Fruit fly (Drosophila melanogaster) whole organism, embryonic: Measurements from ENCODE around the gene RhoGAPp190.
A peak's percentile ranks its signal among the peaks of the same experiment; 100 is the strongest.

Source experiments
- ATbp ChIP-seq: fragments of 200-800 bp; sonication (Bioruptor generic); optimal IDR thresholded peaks from 2 replicates; lab custom pipeline; 2017; ENCODE audit warnings: missing biosample characterization, mild to moderate bottlenecking, missing genetic modification characterization, missing genetic modification reagents
- CG10979 ChIP-seq: fragments of 200-800 bp; sonication (Bioruptor generic); optimal IDR thresholded peaks from 2 replicates; lab custom pipeline; 2018; ENCODE audit warnings: missing biosample characterization, mild to moderate bottlenecking, missing genetic modification characterization, moderate library complexity
- CG11085 ChIP-seq: fragments of 200-800 bp; sonication (Bioruptor generic); IDR thresholded peaks from 2 replicates; pipeline ENCODE4 v1.3.6; 2022; ENCODE audit warnings: missing biosample characterization, missing genetic modification characterization
- CG11696 ChIP-seq: fragments of 200-800 bp; sonication (Bioruptor generic); IDR thresholded peaks from 2 replicates; pipeline ENCODE4 v1.3.6; 2022; ENCODE audit warnings: missing biosample characterization, missing genetic modification characterization
- CG12104 ChIP-seq: fragments of 200-800 bp; sonication (Bioruptor generic); optimal IDR thresholded peaks from 3 replicates; lab custom pipeline; 2016; ENCODE audit warnings: missing biosample characterization, missing genetic modification characterization
- CG14667 ChIP-seq: fragments of 200-800 bp; sonication (Bioruptor generic); IDR thresholded peaks from 2 replicates; pipeline ENCODE4 v1.3.6; 2022; ENCODE audit warnings: missing biosample characterization, missing genetic modification characterization
- CG15269 ChIP-seq: fragments of 200-800 bp; sonication (Bioruptor generic); optimal IDR thresholded peaks from 2 replicates; lab custom pipeline; 2018; ENCODE audit warnings: missing biosample characterization, mild to moderate bottlenecking, missing genetic modification characterization, moderate library complexity
- CG17385 ChIP-seq: fragments of 200-800 bp; sonication (Bioruptor generic); optimal IDR thresholded peaks from 3 replicates; lab custom pipeline; 2018; ENCODE audit warnings: missing biosample characterization, mild to moderate bottlenecking, missing genetic modification characterization
- CG2712 ChIP-seq: fragments of 200-800 bp; optimal IDR thresholded peaks from 3 replicates; lab custom pipeline; 2019; ENCODE audit warnings: missing biosample characterization, mild to moderate bottlenecking, missing genetic modification characterization, moderate library complexity
- CG3407 ChIP-seq: fragments of 200-800 bp; sonication (Bioruptor generic); optimal IDR thresholded peaks from 2 replicates; lab custom pipeline; 2018; ENCODE audit warnings: missing biosample characterization, mild to moderate bottlenecking, missing genetic modification characterization
- CG7556 ChIP-seq: fragments of 200-800 bp; sonication (Bioruptor generic); optimal IDR thresholded peaks from 2 replicates; lab custom pipeline; 2017; ENCODE audit warnings: missing biosample characterization, mild to moderate bottlenecking, missing genetic modification characterization
- CG8089 ChIP-seq: fragments of 200-800 bp; sonication (Bioruptor generic); optimal IDR thresholded peaks from 3 replicates; lab custom pipeline; 2016; ENCODE audit warnings: missing biosample characterization, missing genetic modification characterization
- CG8478 ChIP-seq: fragments of >200 bp; optimal IDR thresholded peaks from 2 replicates; lab custom pipeline; 2018
- CG9609 ChIP-seq: fragments of 200-800 bp; sonication (Bioruptor generic); optimal IDR thresholded peaks from 3 replicates; lab custom pipeline; 2016; ENCODE audit warnings: missing biosample characterization, missing genetic modification characterization
- CG9817 ChIP-seq: fragments of 200-800 bp; sonication (Bioruptor generic); optimal IDR thresholded peaks from 2 replicates; lab custom pipeline; 2018; ENCODE audit warnings: missing biosample characterization, mild to moderate bottlenecking, missing genetic modification characterization, moderate library complexity
- CG9932 ChIP-seq: fragments of 200-800 bp; sonication (Bioruptor generic); IDR thresholded peaks from 2 replicates; pipeline ENCODE4 v1.3.6; 2022; ENCODE audit warnings: missing biosample characterization, missing genetic modification characterization
- Dfd ChIP-seq, 2 experiments: fragments of >200 bp; optimal IDR thresholded peaks; 2 replicates each; lab custom pipeline; 2017; ENCODE audit warnings: missing biosample characterization in 2 of 2, missing genetic modification characterization in 2 of 2
- Dip3 ChIP-seq: fragments of 200-800 bp; sonication (Bioruptor generic); optimal IDR thresholded peaks from 3 replicates; lab custom pipeline; 2016; ENCODE audit warnings: missing biosample characterization, missing genetic modification characterization
- E2f2 ChIP-seq: fragments of 200-800 bp; sonication (Bioruptor generic); IDR thresholded peaks from 2 replicates; pipeline ENCODE4 v1.3.6; 2022; ENCODE audit warnings: missing biosample characterization, missing genetic modification characterization
- ERR ChIP-seq: fragments of 200-800 bp; sonication (Bioruptor generic); optimal IDR thresholded peaks from 2 replicates; lab custom pipeline; 2016; ENCODE audit warnings: missing biosample characterization, missing genetic modification characterization
- GATAe ChIP-seq: fragments of 200-800 bp; sonication (Bioruptor generic); conservative IDR thresholded peaks from 2 replicates; pipeline ENCODE4 v1.3.6; 2022; ENCODE audit warnings: missing biosample characterization, missing genetic modification characterization
- Optix ChIP-seq: fragments of 200-800 bp; sonication (Bioruptor generic); IDR thresholded peaks from 3 replicates; pipeline ENCODE4 v1.3.6; 2022; ENCODE audit warnings: missing biosample characterization, missing genetic modification characterization
- Stat92E ChIP-seq, 3 experiments: fragments of >200 bp in 2 of 3; fragments of 200-800 bp in 1 of 3; sonication (Bioruptor generic) in 1 of 3; optimal IDR thresholded peaks; 2 replicates each; lab custom pipeline; 2017 to 2019; ENCODE audit warnings: missing biosample characterization in 3 of 3, missing genetic modification characterization in 3 of 3, mild to moderate bottlenecking in 1 of 3, moderate library complexity in 1 of 3
- ash1 ChIP-seq: fragments of 200-800 bp; sonication (Bioruptor generic); optimal IDR thresholded peaks from 2 replicates; lab custom pipeline; 2018; ENCODE audit warnings: missing biosample characterization, mild to moderate bottlenecking, missing genetic modification characterization
- corto ChIP-seq: fragments of 200-800 bp; sonication (Bioruptor generic); optimal IDR thresholded peaks from 2 replicates; lab custom pipeline; 2016; ENCODE audit warnings: missing biosample characterization, mild to moderate bottlenecking, missing genetic modification characterization, moderate library complexity
- crc ChIP-seq: fragments of 200-800 bp; sonication (Bioruptor generic); optimal IDR thresholded peaks from 2 replicates; lab custom pipeline; 2016; ENCODE audit warnings: missing biosample characterization, missing genetic modification characterization
- cwo ChIP-seq: fragments of 200-800 bp; sonication (Bioruptor generic); optimal IDR thresholded peaks from 3 replicates; lab custom pipeline; 2017; ENCODE audit warnings: missing biosample characterization, missing genetic modification characterization, mild to moderate bottlenecking, moderate library complexity, missing genetic modification reagents
- dm ChIP-seq: fragments of 200-800 bp; sonication (Bioruptor generic); optimal IDR thresholded peaks from 3 replicates; lab custom pipeline; 2016; ENCODE audit warnings: missing biosample characterization, missing genetic modification characterization
- fru ChIP-seq: fragments of >200 bp; optimal IDR thresholded peaks from 2 replicates; lab custom pipeline; 2017
- gfzf ChIP-seq: fragments of 200-800 bp; sonication (Bioruptor generic); optimal IDR thresholded peaks from 2 replicates; lab custom pipeline; 2016; ENCODE audit warnings: missing biosample characterization, mild to moderate bottlenecking, missing genetic modification characterization, moderate library complexity
- kni ChIP-seq: fragments of 200-800 bp; sonication (Bioruptor generic); optimal IDR thresholded peaks from 3 replicates; lab custom pipeline; 2017; ENCODE audit warnings: mild to moderate bottlenecking, missing biosample characterization, missing genetic modification reagents, missing genetic modification characterization
- luna ChIP-seq: fragments of 200-800 bp; sonication (Bioruptor generic); optimal IDR thresholded peaks from 2 replicates; lab custom pipeline; 2016; ENCODE audit warnings: missing biosample characterization, missing genetic modification characterization
- mam ChIP-seq: fragments of 200-800 bp; sonication (Bioruptor generic); optimal IDR thresholded peaks from 3 replicates; lab custom pipeline; 2016; ENCODE audit warnings: missing biosample characterization, missing genetic modification characterization
- onecut ChIP-seq: fragments of 200-800 bp; sonication (Bioruptor generic); IDR thresholded peaks from 2 replicates; pipeline ENCODE4 v1.3.6; 2022; ENCODE audit warnings: missing biosample characterization, missing genetic modification characterization
- p53 ChIP-seq: fragments of 200-800 bp; sonication (Bioruptor generic); optimal IDR thresholded peaks from 2 replicates; lab custom pipeline; 2016; ENCODE audit warnings: missing biosample characterization, missing genetic modification characterization
- pan ChIP-seq, 4 experiments: fragments of >200 bp in 3 of 4; fragments of 200-800 bp in 1 of 4; sonication (Bioruptor generic) in 1 of 4; optimal IDR thresholded peaks in 3 of 4; IDR thresholded peaks in 1 of 4; 2 replicates each; pipeline versions ENCODE4 v1.3.6 to Lab custom; 2017 to 2022; ENCODE audit warnings: missing biosample characterization in 2 of 4, missing genetic modification characterization in 2 of 4, mixed read lengths in 1 of 4
- prd ChIP-seq, 3 experiments: fragments of >200 bp in 2 of 3; fragments of 200-800 bp in 1 of 3; sonication (Bioruptor generic) in 1 of 3; optimal IDR thresholded peaks in 2 of 3; IDR thresholded peaks in 1 of 3; 2 replicates in 2 of 3; 3 replicates in 1 of 3; pipeline versions ENCODE4 v1.3.6 to Lab custom; 2017 to 2022; ENCODE audit warnings: missing biosample characterization in 1 of 3, missing genetic modification characterization in 1 of 3
- pzg ChIP-seq: fragments of 200-800 bp; sonication (Bioruptor generic); optimal IDR thresholded peaks from 3 replicates; lab custom pipeline; 2018; ENCODE audit warnings: missing biosample characterization, mild to moderate bottlenecking, missing genetic modification characterization, moderate library complexity
- rib ChIP-seq: fragments of 200-800 bp; sonication (Bioruptor generic); IDR thresholded peaks from 2 replicates; pipeline ENCODE4 v1.3.6; 2022; ENCODE audit warnings: missing biosample characterization, missing genetic modification characterization
- row ChIP-seq: fragments of 200-800 bp; sonication (Bioruptor generic); IDR thresholded peaks from 3 replicates; pipeline ENCODE4 v1.3.6; 2022; ENCODE audit warnings: missing biosample characterization, missing genetic modification characterization
- salm ChIP-seq: fragments of 200-800 bp; sonication (Bioruptor generic); optimal IDR thresholded peaks from 2 replicates; lab custom pipeline; 2018; ENCODE audit warnings: missing biosample characterization, mild to moderate bottlenecking, missing genetic modification characterization
- scrt ChIP-seq: fragments of 200-800 bp; sonication (Bioruptor generic); optimal IDR thresholded peaks from 2 replicates; lab custom pipeline; 2018; ENCODE audit warnings: missing biosample characterization, mild to moderate bottlenecking, missing genetic modification characterization, moderate library complexity
- sisA ChIP-seq: fragments of 200-800 bp; sonication (Bioruptor generic); IDR thresholded peaks from 2 replicates; pipeline ENCODE4 v1.3.6; 2022; ENCODE audit warnings: missing biosample characterization, missing genetic modification characterization
- slbo ChIP-seq: fragments of 200-800 bp; sonication (Bioruptor generic); IDR thresholded peaks from 2 replicates; pipeline ENCODE4 v1.3.6; 2022; ENCODE audit warnings: missing biosample characterization, missing genetic modification characterization
- trem ChIP-seq: fragments of 200-800 bp; optimal IDR thresholded peaks from 3 replicates; lab custom pipeline; 2019; ENCODE audit warnings: missing biosample characterization, mild to moderate bottlenecking, missing genetic modification characterization, moderate library complexity
- tup ChIP-seq: fragments of 200-800 bp; sonication (Bioruptor generic); optimal IDR thresholded peaks from 2 replicates; lab custom pipeline; 2016; ENCODE audit warnings: missing biosample characterization, mild to moderate bottlenecking, missing genetic modification characterization, moderate library complexity
- wor ChIP-seq: fragments of 200-800 bp; sonication (Bioruptor generic); IDR thresholded peaks from 2 replicates; pipeline ENCODE4 v1.3.6; 2022; ENCODE audit warnings: missing biosample characterization, missing genetic modification characterization
- yki ChIP-seq: fragments of >200 bp; optimal IDR thresholded peaks from 3 replicates; lab custom pipeline; 2018
- zen2 ChIP-seq: fragments of 200-800 bp; sonication (Bioruptor generic); IDR thresholded peaks from 3 replicates; pipeline ENCODE4 v1.3.6; 2022; ENCODE audit warnings: missing biosample characterization, missing genetic modification characterization; ENCODE audit not compliant: partially characterized antibody

The RhoGAPp190 gene

DNA sequence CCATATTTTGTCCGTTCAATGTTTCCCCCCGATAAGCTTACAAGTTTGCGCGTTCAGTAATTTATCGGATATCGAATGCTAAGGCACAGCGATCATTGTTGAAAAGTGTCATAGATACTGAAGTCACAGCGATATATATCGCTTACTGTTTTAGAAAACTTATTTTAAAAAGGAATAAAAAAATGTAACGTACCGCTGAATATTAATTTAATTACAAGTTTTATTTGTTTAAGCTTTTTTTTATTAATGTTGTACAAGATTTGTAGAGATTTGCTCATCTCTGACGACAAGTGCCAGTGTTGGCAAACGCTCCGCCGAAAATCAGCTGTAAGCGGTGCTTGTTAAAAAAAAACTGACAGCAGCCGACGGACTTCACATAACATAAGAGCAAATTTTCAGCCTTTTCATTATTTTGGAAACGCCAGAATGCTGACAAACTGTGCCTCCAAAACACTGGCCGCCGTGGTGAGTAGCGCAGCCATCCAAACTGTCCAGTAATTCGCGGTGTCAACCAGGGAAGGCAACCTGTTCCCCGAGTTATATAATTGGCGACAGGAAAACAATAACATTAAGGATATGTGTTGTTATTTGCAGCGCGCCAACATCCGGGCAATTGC is 20.3 kb downstream of the RhoGAPp190 start, which contains the start of the genes corolla and ND-24 (continued):
- peak; percentile 67 for TF ChIP-seq CG3407 (GFP tag; lab: Kevin White, UChicago)
- TF ChIP-seq CG9817 (tag; lab: Kevin White, UChicago), result peak; percentile 73
- TF ChIP-seq tup (GFP tag; lab: Kevin White, UChicago), result peak; percentile 76
- TF ChIP-seq fru (lab: Kevin White, UChicago), result no peak
- peak; percentile 74 for TF ChIP-seq CG12104 (GFP tag; lab: Kevin White, UChicago)
- peak; percentile 88 for TF ChIP-seq CG14667 (GFP tag; lab: Robert Waterston, UW)
- TF ChIP-seq CG17385 (GFP tag; lab: Kevin White, UChicago), result peak; percentile 75
- TF ChIP-seq row (GFP tag; lab: Robert Waterston, UW), result peak; percentile 94
- peak; percentile 45 for TF ChIP-seq gfzf (GFP tag; lab: Kevin White, UChicago)
- no peak for TF ChIP-seq prd (optimal IDR thresholded peaks at IDR 0.05; lab: Kevin White, UChicago)
- peak; percentile 93 for TF ChIP-seq prd (GFP tag; IDR thresholded peaks at IDR 0.05; lab: Robert Waterston, UW)
- no peak for TF ChIP-seq Dfd (GFP tag; optimal IDR thresholded peaks at IDR 0.05; lab: Kevin White, UChicago)
- peak; percentile 95 for TF ChIP-seq slbo (GFP tag; lab: Robert Waterston, UW)
- no peak for TF ChIP-seq corto (GFP tag; lab: Kevin White, UChicago)
- no peak; the same call in 1 of the 2 replicates for TF ChIP-seq GATAe (GFP tag; lab: Robert Waterston, UW)
- no peak for TF ChIP-seq kni (GFP tag; lab: Kevin White, UChicago)
- no peak; the same call in 2 of the 3 replicates for TF ChIP-seq zen2 (GFP tag; lab: Robert Waterston, UW)
- peak; percentile 48 for TF ChIP-seq ERR (GFP tag; lab: Kevin White, UChicago)
- TF ChIP-seq CG15269, result peak; percentile 78
- TF ChIP-seq onecut, result peak; percentile 40; the same call in 1 of the 2 replicates
- TF ChIP-seq Optix (GFP tag; lab: Robert Waterston, UW), result peak; percentile 70; the same call in 2 of the 3 replicates
- no peak for TF ChIP-seq CG8478
- peak; percentile 64 for TF ChIP-seq luna
- peak; percentile 35 for TF ChIP-seq ATbp (GFP tag; lab: Kevin White, UChicago)
- no peak for TF ChIP-seq p53 (GFP tag; lab: Kevin White, UChicago)
- peak; percentile 82 for TF ChIP-seq rib (GFP tag; lab: Robert Waterston, UW)
- TF ChIP-seq CG2712 (tag; lab: Kevin White, UChicago), result peak; percentile 83
- TF ChIP-seq sisA (GFP tag; lab: Robert Waterston, UW), result peak; percentile 92
- peak; percentile 64 for TF ChIP-seq dm
- peak; percentile 75 for TF ChIP-seq CG10979 (tag; lab: Kevin White, UChicago)
- peak; percentile 70 for TF ChIP-seq pzg (GFP tag; lab: Kevin White, UChicago)
- peak; percentile 72 for TF ChIP-seq CG7556
- TF ChIP-seq yki (lab: Kevin White, UChicago), result no peak
- TF ChIP-seq wor (GFP tag; lab: Robert Waterston, UW), result peak; percentile 77
- peak; percentile 87 for TF ChIP-seq E2f2 (GFP tag; lab: Robert Waterston, UW)
- TF ChIP-seq CG8089 (GFP tag; lab: Kevin White, UChicago), result peak; percentile 69
- TF ChIP-seq CG9932 (GFP tag; lab: Robert Waterston, UW), result peak; percentile 94
- no peak for TF ChIP-seq pan (optimal IDR thresholded peaks at IDR 0.05; lab: Kevin White, UChicago)
- peak in 1 of 2 experiments; percentile 89 for TF ChIP-seq pan (GFP tag; optimal IDR thresholded peaks at IDR 0.05 in 1 of 2, IDR thresholded peaks at IDR 0.05 in 1 of 2)
- TF ChIP-seq ash1 (GFP tag; lab: Kevin White, UChicago), result no peak
- TF ChIP-seq salm (tag; lab: Kevin White, UChicago), result peak; percentile 16
- TF ChIP-seq trem, result peak; percentile 69
- peak; percentile 29 for TF ChIP-seq cwo (GFP tag; lab: Kevin White, UChicago)
- no peak for TF ChIP-seq Stat92E (GFP tag; optimal IDR thresholded peaks at IDR 0.05; lab: Kevin White, UChicago)
- peak; percentile 37 for TF ChIP-seq crc
- peak; percentile 57; the same call in 1 of the 2 replicates for TF ChIP-seq CG11696 (GFP tag; lab: Robert Waterston, UW)
- TF ChIP-seq Dip3 (GFP tag; lab: Kevin White, UChicago), result peak; percentile 84
- TF ChIP-seq mam (GFP tag; lab: Kevin White, UChicago), result peak; percentile 82
- TF ChIP-seq CG11085 (GFP tag; lab: Robert Waterston, UW), result peak; percentile 80
- TF ChIP-seq scrt, result peak; percentile 54
- peak; percentile 76 for TF ChIP-seq CG9609
